Worm (Caenorhabditis elegans) whole organism, midembryonic: ENCODE results near the gene set-1.

Experiments used
- flt-1 ChIP-seq: fragments of 200-800 bp; sonication (Bioruptor generic); IDR thresholded peaks from 2 replicates; pipeline ENCODE4 v1.3.6; 2022; ENCODE audit warnings: missing genetic modification characterization, missing compliant biosample characterization
- med-1 ChIP-seq: sonication (generic microtip); optimal IDR thresholded peaks from 2 replicates; lab custom pipeline; 2017; ENCODE audit warnings: missing genetic modification characterization, mild to moderate bottlenecking, missing compliant biosample characterization, antibody characterized with exemption, missing genetic modification reagents; ENCODE audit not compliant: insufficient read depth
- ref-1 ChIP-seq: fragments of 200-800 bp; sonication (Bioruptor generic); conservative IDR thresholded peaks from 2 replicates; pipeline ENCODE4 v1.3.6; 2022; ENCODE audit warnings: missing genetic modification reagents, missing genetic modification characterization, missing compliant biosample characterization
- tab-1 ChIP-seq: fragments of 200-800 bp; sonication (Bioruptor generic); IDR thresholded peaks from 2 replicates; pipeline ENCODE4 v1.3.6; 2022; ENCODE audit warnings: missing genetic modification characterization, missing compliant biosample characterization

- TF ChIP-seq med-1: no peak
- no peak for TF ChIP-seq flt-1 (GFP tag; lab: Robert Waterston, UW)
- no peak for TF ChIP-seq ref-1 (GFP tag; lab: Robert Waterston, UW)
- no peak for TF ChIP-seq tab-1 (GFP tag; lab: Robert Waterston, UW)
Measured at ce11 chrIII:6452683-6453082, 505 bp upstream of the set-1 start.
